Worm (Caenorhabditis elegans): Measurements from ENCODE around the gene F47B8.1.

- TF ChIP-seq unc-39 (tag; optimal IDR thresholded peaks at IDR 0.05) (no peak), pha-4 (tag; optimal IDR thresholded peaks at IDR 0.05) (no peak), nhr-11 (tag; optimal IDR thresholded peaks at IDR 0.05) (no peak), skn-1 (tag; optimal IDR thresholded peaks at IDR 0.05) (no peak), R02D3.7 (tag; optimal IDR thresholded peaks at IDR 0.05) (no peak), fos-1 (tag; optimal IDR thresholded peaks at IDR 0.05) (no peak), mdl-1 (tag; optimal IDR thresholded peaks at IDR 0.05) (no peak)
These were observed 6.1 kb upstream of the F47B8.1 start, which contains the start of gene F47B8.14 for ce11 chrV:14320246-14320645.

All from whole organism, L3 larva.